Fruit fly (Drosophila melanogaster): ENCODE data around the gene Peritrophin-15b.

DNA sequence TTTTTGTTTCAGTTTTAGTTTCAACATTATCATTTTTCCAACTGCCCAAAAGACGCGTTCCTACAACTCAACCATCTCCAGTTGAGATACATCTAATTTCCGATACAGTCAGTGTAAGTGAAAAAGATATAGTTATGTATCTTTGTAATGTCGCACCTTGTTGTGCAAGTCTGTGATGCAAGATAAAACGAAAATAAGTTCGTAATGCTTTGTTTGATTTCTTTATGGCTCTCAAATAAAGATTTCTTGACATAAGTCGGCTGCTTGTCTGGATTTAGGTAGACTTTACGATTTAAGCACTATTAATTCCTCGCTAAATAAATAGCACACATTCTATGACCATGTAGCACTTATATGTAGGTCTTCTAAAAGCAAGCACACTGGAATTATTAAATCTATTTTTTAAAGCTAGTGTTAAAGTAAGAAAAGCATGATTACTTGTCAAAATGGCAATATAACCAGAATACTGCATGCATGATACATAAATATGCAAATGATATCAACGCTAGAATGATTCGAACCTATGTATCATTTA lies 9.7 kb downstream of the Peritrophin-15b start:
- no peak for TF ChIP-seq h (optimal IDR thresholded peaks at IDR 0.05)
- no peak for TF ChIP-seq insv (optimal IDR thresholded peaks at IDR 0.05)
- no peak for TF ChIP-seq Sin3A (optimal IDR thresholded peaks at IDR 0.05)
- no peak for TF ChIP-seq psq (optimal IDR thresholded peaks at IDR 0.05)
- no peak for TF ChIP-seq Myc (optimal IDR thresholded peaks at IDR 0.05)

Data from Kc167 (cell line).